Worm (Caenorhabditis elegans) whole organism, mixed stage, embryonic: ENCODE results near the gene F54E7.9.
A peak's percentile ranks its signal among the peaks of the same experiment; 100 is the strongest.

Source experiments
- M03D4.4 ChIP-seq: sonication (generic microtip); optimal IDR thresholded peaks from 2 replicates; lab custom pipeline; 2017; ENCODE audit warnings: mild to moderate bottlenecking, missing genetic modification characterization, missing compliant biosample characterization
- bed-3 ChIP-seq: fragments of 200-800 bp; sonication (Bioruptor generic); optimal IDR thresholded peaks from 3 replicates; lab custom pipeline; 2018; ENCODE audit warnings: mild to moderate bottlenecking, missing genetic modification characterization, moderate library complexity, missing compliant biosample characterization
- blmp-1 ChIP-seq: fragments of 150-350 bp; optimal IDR thresholded peaks from 2 replicates; lab custom pipeline; 2014; ENCODE audit warnings: missing biosample characterization, missing genetic modification characterization
- ceh-39 ChIP-seq: fragments of 150-350 bp; optimal IDR thresholded peaks from 2 replicates; lab custom pipeline; 2014; ENCODE audit warnings: missing biosample characterization, missing genetic modification characterization
- ceh-43 ChIP-seq: fragments of 200-800 bp; sonication (Bioruptor generic); optimal IDR thresholded peaks from 2 replicates; lab custom pipeline; 2018; ENCODE audit warnings: mild to moderate bottlenecking, missing genetic modification characterization, moderate library complexity, missing compliant biosample characterization
- ceh-83 ChIP-seq: fragments of 200-800 bp; sonication (Bioruptor generic); optimal IDR thresholded peaks from 2 replicates; lab custom pipeline; 2018; ENCODE audit warnings: mild to moderate bottlenecking, missing genetic modification characterization, missing compliant biosample characterization
- ces-1 ChIP-seq: fragments of 150-350 bp; optimal IDR thresholded peaks from 2 replicates; lab custom pipeline; 2014; ENCODE audit warnings: missing biosample characterization, missing genetic modification reagents, missing genetic modification characterization
- cnd-1 ChIP-seq: fragments of 200-800 bp; sonication (Bioruptor generic); optimal IDR thresholded peaks from 2 replicates; lab custom pipeline; 2018; ENCODE audit warnings: mild to moderate bottlenecking, missing genetic modification characterization, missing compliant biosample characterization
- drap-1 ChIP-seq: fragments of 200-800 bp; sonication (Bioruptor generic); optimal IDR thresholded peaks from 3 replicates; lab custom pipeline; 2018; ENCODE audit warnings: mild to moderate bottlenecking, missing genetic modification characterization, missing compliant biosample characterization
- elt-1 ChIP-seq: sonication (generic microtip); optimal IDR thresholded peaks from 2 replicates; lab custom pipeline; 2017; ENCODE audit warnings: missing genetic modification characterization, mild to moderate bottlenecking, missing compliant biosample characterization, antibody characterized with exemption, moderate library complexity, borderline replicate concordance; ENCODE audit not compliant: insufficient read depth
- elt-3 ChIP-seq: fragments of 150-350 bp; optimal IDR thresholded peaks from 2 replicates; lab custom pipeline; 2014; ENCODE audit warnings: missing biosample characterization, missing genetic modification characterization
- flh-1 ChIP-seq: fragments of 200-800 bp; sonication (Bioruptor generic); optimal IDR thresholded peaks from 2 replicates; lab custom pipeline; 2018; ENCODE audit warnings: mild to moderate bottlenecking, missing genetic modification characterization, moderate library complexity, missing compliant biosample characterization
- ham-2 ChIP-seq: fragments of 200-800 bp; sonication (Bioruptor generic); optimal IDR thresholded peaks from 2 replicates; lab custom pipeline; 2018; ENCODE audit warnings: mild to moderate bottlenecking, missing genetic modification characterization, missing compliant biosample characterization
- hlh-1 ChIP-seq: fragments of 150-350 bp; optimal IDR thresholded peaks from 2 replicates; lab custom pipeline; 2014; ENCODE audit warnings: missing biosample characterization, missing genetic modification reagents, missing genetic modification characterization
- lin-13 ChIP-seq: fragments of 150-350 bp; optimal IDR thresholded peaks from 2 replicates; lab custom pipeline; 2014; ENCODE audit warnings: missing biosample characterization, missing genetic modification characterization
- lin-32 ChIP-seq: fragments of 200-800 bp; sonication (Bioruptor generic); optimal IDR thresholded peaks from 2 replicates; lab custom pipeline; 2018; ENCODE audit warnings: mild to moderate bottlenecking, missing genetic modification characterization, missing compliant biosample characterization
- lsy-2 ChIP-seq: fragments of 150-350 bp; optimal IDR thresholded peaks from 2 replicates; lab custom pipeline; 2014; ENCODE audit warnings: missing biosample characterization, missing genetic modification characterization
- mab-5 ChIP-seq: fragments of 150-350 bp; optimal IDR thresholded peaks from 2 replicates; lab custom pipeline; 2014; ENCODE audit warnings: missing biosample characterization, missing genetic modification characterization
- mep-1 ChIP-seq: fragments of 150-350 bp; optimal IDR thresholded peaks from 2 replicates; lab custom pipeline; 2017; ENCODE audit warnings: missing biosample characterization, missing genetic modification reagents, missing genetic modification characterization, inconsistent platforms
- mls-2 ChIP-seq: sonication (generic microtip); optimal IDR thresholded peaks from 2 replicates; lab custom pipeline; 2016; ENCODE audit warnings: mild to moderate bottlenecking, missing genetic modification characterization, moderate library complexity, missing compliant biosample characterization
- nhr-12 ChIP-seq: fragments of 150-350 bp; optimal IDR thresholded peaks from 2 replicates; lab custom pipeline; 2014; ENCODE audit warnings: missing biosample characterization, missing genetic modification characterization
- nhr-2 ChIP-seq: fragments of 150-350 bp; optimal IDR thresholded peaks from 2 replicates; lab custom pipeline; 2014; ENCODE audit warnings: missing biosample characterization, missing genetic modification characterization
- nhr-237 ChIP-seq: fragments of 150-350 bp; optimal IDR thresholded peaks from 2 replicates; lab custom pipeline; 2014; ENCODE audit warnings: missing biosample characterization, missing genetic modification characterization
- nhr-28 ChIP-seq: fragments of 150-350 bp; optimal IDR thresholded peaks from 2 replicates; lab custom pipeline; 2014; ENCODE audit warnings: missing biosample characterization, missing genetic modification characterization
- nhr-76 ChIP-seq: sonication (generic microtip); optimal IDR thresholded peaks from 2 replicates; lab custom pipeline; 2017; ENCODE audit warnings: missing biosample characterization, missing genetic modification characterization
- pha-4 ChIP-seq: fragments of 150-350 bp; optimal IDR thresholded peaks from 2 replicates; lab custom pipeline; 2018; ENCODE audit warnings: missing biosample characterization, missing genetic modification reagents, missing genetic modification characterization
- sem-2 ChIP-seq: fragments of 200-800 bp; sonication (Bioruptor generic); optimal IDR thresholded peaks from 2 replicates; lab custom pipeline; 2018; ENCODE audit warnings: mild to moderate bottlenecking, missing genetic modification characterization, missing compliant biosample characterization
- snpc-4 ChIP-seq: fragments of 150-350 bp; optimal IDR thresholded peaks from 2 replicates; lab custom pipeline; 2014; ENCODE audit warnings: missing biosample characterization, missing genetic modification characterization
- sptf-1 ChIP-seq: sonication (generic microtip); optimal IDR thresholded peaks from 2 replicates; lab custom pipeline; 2017; ENCODE audit warnings: mild to moderate bottlenecking, missing genetic modification characterization, moderate library complexity, missing compliant biosample characterization
- tbx-8 ChIP-seq: fragments of 200-800 bp; sonication (Bioruptor generic); optimal IDR thresholded peaks from 2 replicates; lab custom pipeline; 2018; ENCODE audit warnings: mild to moderate bottlenecking, missing genetic modification characterization, moderate library complexity, missing compliant biosample characterization
- unc-120 ChIP-seq: sonication (generic microtip); optimal IDR thresholded peaks from 2 replicates; lab custom pipeline; 2017; ENCODE audit warnings: missing genetic modification characterization, missing compliant biosample characterization; ENCODE audit not compliant: poor library complexity, severe bottlenecking
- unc-39 ChIP-seq: fragments of 150-350 bp; optimal IDR thresholded peaks from 2 replicates; lab custom pipeline; 2014; ENCODE audit warnings: missing biosample characterization, missing genetic modification characterization
- unc-62 ChIP-seq: fragments of 150-350 bp; optimal IDR thresholded peaks from 2 replicates; lab custom pipeline; 2014; ENCODE audit warnings: missing biosample characterization, missing genetic modification reagents, missing genetic modification characterization
- zip-8 ChIP-seq: fragments of 150-350 bp; optimal IDR thresholded peaks from 2 replicates; lab custom pipeline; 2014; ENCODE audit warnings: missing biosample characterization, missing genetic modification characterization
- ztf-11 ChIP-seq: fragments of 150-350 bp; optimal IDR thresholded peaks from 2 replicates; lab custom pipeline; 2014; ENCODE audit warnings: missing biosample characterization, missing genetic modification characterization

Gene F54E7.9

ce11 chrIII:5715467-5715866, 37.8 kb upstream of the F54E7.9 start:
- TF ChIP-seq ceh-43 (GFP tag; lab: Kevin White, UChicago) (no peak), tbx-8 (GFP tag; lab: Kevin White, UChicago) (no peak), unc-62 (peak; percentile 68), lin-13 (tag; lab: Kevin White, UChicago) (peak; percentile 50), ces-1 (peak; percentile 80), mls-2 (peak; percentile 33), blmp-1 (no peak), M03D4.4 (no peak), nhr-237 (tag; lab: Kevin White, UChicago) (peak; percentile 54), mab-5 (tag; lab: Kevin White, UChicago) (no peak), lsy-2 (tag; lab: Kevin White, UChicago) (peak; percentile 53), nhr-12 (tag; lab: Kevin White, UChicago) (no peak), sptf-1 (tag; lab: Kevin White, UChicago) (peak; percentile 30), snpc-4 (tag; lab: Kevin White, UChicago) (no peak), sem-2 (GFP tag; lab: Kevin White, UChicago) (no peak), ceh-39 (tag; lab: Kevin White, UChicago) (peak; percentile 48), nhr-76 (tag; lab: Kevin White, UChicago) (no peak), elt-3 (tag; lab: Kevin White, UChicago) (no peak), elt-1 (tag; lab: Kevin White, UChicago) (peak; percentile 41), nhr-28 (tag; lab: Kevin White, UChicago) (no peak), ceh-83 (no peak), bed-3 (no peak), pha-4 (tag; lab: Kevin White, UChicago) (peak; percentile 78), ham-2 (GFP tag; lab: Kevin White, UChicago) (peak; percentile 91), flh-1 (no peak), mep-1 (tag; lab: Kevin White, UChicago) (peak; percentile 88), unc-39 (tag; lab: Kevin White, UChicago) (no peak), unc-120 (peak; percentile 86), cnd-1 (tag; lab: Kevin White, UChicago) (no peak), lin-32 (GFP tag; lab: Kevin White, UChicago) (no peak), ztf-11 (tag; lab: Kevin White, UChicago) (peak; percentile 40), drap-1 (peak; percentile 38), nhr-2 (tag; lab: Kevin White, UChicago) (peak; percentile 3), hlh-1 (tag; lab: Kevin White, UChicago) (peak; percentile 42), zip-8 (tag; lab: Kevin White, UChicago) (peak; percentile 25)

- TF ChIP-seq tbx-8 (GFP tag; lab: Kevin White, UChicago), result no peak
- no peak for TF ChIP-seq drap-1
- no peak for TF ChIP-seq pha-4 (tag; lab: Kevin White, UChicago)
- TF ChIP-seq flh-1, result no peak
- no peak for TF ChIP-seq sem-2 (GFP tag; lab: Kevin White, UChicago)
- no peak for TF ChIP-seq unc-62
- TF ChIP-seq blmp-1, result no peak
- no peak for TF ChIP-seq lsy-2 (tag; lab: Kevin White, UChicago)
- no peak for TF ChIP-seq unc-39 (tag; lab: Kevin White, UChicago)
- TF ChIP-seq unc-120, result no peak
These were observed 37.3 kb upstream of the F54E7.9 start for ce11 chrIII:5714984-5715454.

DNA sequence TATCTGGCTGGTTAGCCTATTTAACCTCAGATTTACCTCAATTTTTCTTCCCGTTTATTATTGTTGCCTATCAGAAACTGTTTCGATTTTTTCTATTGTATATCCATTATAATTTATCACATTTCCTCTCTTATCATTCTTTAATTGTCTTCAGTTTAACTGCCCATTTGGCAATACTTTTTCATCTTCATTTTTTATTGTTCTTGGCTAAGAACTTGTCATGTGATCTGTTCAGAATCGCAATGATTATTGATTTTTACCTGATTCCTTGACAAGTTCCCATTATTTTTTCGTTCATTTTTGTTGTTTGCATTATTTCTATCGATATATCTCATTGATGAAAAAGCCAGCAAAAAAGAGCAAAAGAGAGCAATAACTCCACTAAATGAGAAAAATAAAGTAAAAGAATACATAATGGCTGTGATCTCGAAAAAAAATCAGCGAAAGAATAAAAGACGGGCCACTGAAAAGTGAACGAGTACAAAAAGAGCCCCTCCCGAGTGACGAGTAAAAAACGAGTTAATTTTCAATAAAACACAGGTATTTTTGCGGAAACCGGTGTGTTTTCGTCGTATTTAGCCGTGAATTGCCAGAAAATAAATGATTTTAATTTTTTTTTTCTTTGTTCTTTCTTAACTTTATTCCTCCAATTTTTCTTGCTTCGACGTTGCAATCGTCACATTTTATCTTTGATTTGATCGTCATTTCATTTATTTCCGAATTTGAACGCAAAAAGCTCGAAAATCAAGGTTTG, 36.7 kb upstream of the F54E7.9 start, which contains the start of gene arf-1:
Gene arf-1 (plus strand): TSS at position 657 of the 754 bp plus-strand sequence.
- TF ChIP-seq unc-39 (tag; lab: Kevin White, UChicago) (no peak), nhr-76 (tag; lab: Kevin White, UChicago) (no peak), snpc-4 (tag; lab: Kevin White, UChicago) (no peak), elt-1 (tag; lab: Kevin White, UChicago) (no peak), mab-5 (tag; lab: Kevin White, UChicago) (no peak), nhr-2 (tag; lab: Kevin White, UChicago) (no peak), blmp-1 (no peak), ztf-11 (tag; lab: Kevin White, UChicago) (no peak), hlh-1 (tag; lab: Kevin White, UChicago) (no peak), sem-2 (GFP tag; lab: Kevin White, UChicago) (no peak), ceh-39 (tag; lab: Kevin White, UChicago) (no peak), nhr-28 (tag; lab: Kevin White, UChicago) (no peak), unc-120 (no peak), sptf-1 (tag; lab: Kevin White, UChicago) (no peak), elt-3 (tag; lab: Kevin White, UChicago) (no peak), ceh-83 (no peak)
